Worm (Caenorhabditis elegans) whole organism, L4/young adult: Measurements from ENCODE around the gene C15H9.9.

Experiments
- W03F9.2 ChIP-seq: fragments of 150-350 bp; optimal IDR thresholded peaks from 2 replicates; lab custom pipeline; 2014; ENCODE audit warnings: missing biosample characterization, missing genetic modification characterization
- dao-5 ChIP-seq: sonication (generic microtip); optimal IDR thresholded peaks from 2 replicates; lab custom pipeline; 2016; ENCODE audit warnings: missing genotype, missing genetic modification characterization, moderate library complexity, missing compliant biosample characterization
- him-1 ChIP-seq: sonication (generic microtip); optimal IDR thresholded peaks from 2 replicates; lab custom pipeline; 2016; ENCODE audit warnings: missing genotype, missing genetic modification reagents, missing genetic modification characterization, missing compliant biosample characterization

DNA sequence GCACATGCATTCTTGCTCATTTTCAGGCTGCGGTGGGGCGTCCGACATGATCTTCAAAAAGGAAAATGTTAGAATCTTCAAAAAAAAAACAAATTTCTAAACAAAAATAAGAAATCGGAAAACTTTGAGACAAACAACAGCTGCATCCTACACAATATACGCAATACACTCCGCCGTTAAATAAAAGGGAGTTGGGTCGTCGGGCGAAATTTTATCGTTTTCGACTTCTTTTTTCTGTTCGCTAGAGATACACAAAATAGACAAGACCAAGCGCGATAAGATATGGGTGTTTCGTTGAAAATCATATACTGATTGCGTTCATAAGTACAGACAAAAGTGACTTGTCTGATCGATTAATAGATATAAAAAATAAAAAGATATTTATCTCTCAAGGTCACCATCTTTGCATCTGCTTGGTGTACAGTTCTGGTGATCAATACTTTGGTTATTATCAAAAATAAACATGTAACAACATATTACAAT is 18.7 kb downstream of the C15H9.9 start, which contains the start of gene kynu-1:
- no peak for TF ChIP-seq him-1 (tag; lab: Kevin White, UChicago)
- no peak for TF ChIP-seq dao-5
- TF ChIP-seq W03F9.2 (tag; lab: Kevin White, UChicago), result no peak
